Worm (Caenorhabditis elegans) whole organism, L4/young adult: ENCODE data around the gene fust-1.

Experiments used
- W03F9.2 ChIP-seq: fragments of 150-350 bp; optimal IDR thresholded peaks from 2 replicates; lab custom pipeline; 2014; ENCODE audit warnings: missing biosample characterization, missing genetic modification characterization
- dao-5 ChIP-seq: sonication (generic microtip); optimal IDR thresholded peaks from 2 replicates; lab custom pipeline; 2016; ENCODE audit warnings: missing genotype, missing genetic modification characterization, moderate library complexity, missing compliant biosample characterization
- him-1 ChIP-seq: sonication (generic microtip); optimal IDR thresholded peaks from 2 replicates; lab custom pipeline; 2016; ENCODE audit warnings: missing genotype, missing genetic modification reagents, missing genetic modification characterization, missing compliant biosample characterization

Gene fust-1

ce11 chrII:7122661-7123418 is 29.5 kb upstream of the fust-1 start, which contains the start of gene F10E7.11:
Gene F10E7.11 (minus strand): TSS chrII:7122892.
- no peak for TF ChIP-seq W03F9.2 (tag; lab: Kevin White, UChicago)
- TF ChIP-seq dao-5 = no peak
- TF ChIP-seq him-1 = no peak

DNA sequence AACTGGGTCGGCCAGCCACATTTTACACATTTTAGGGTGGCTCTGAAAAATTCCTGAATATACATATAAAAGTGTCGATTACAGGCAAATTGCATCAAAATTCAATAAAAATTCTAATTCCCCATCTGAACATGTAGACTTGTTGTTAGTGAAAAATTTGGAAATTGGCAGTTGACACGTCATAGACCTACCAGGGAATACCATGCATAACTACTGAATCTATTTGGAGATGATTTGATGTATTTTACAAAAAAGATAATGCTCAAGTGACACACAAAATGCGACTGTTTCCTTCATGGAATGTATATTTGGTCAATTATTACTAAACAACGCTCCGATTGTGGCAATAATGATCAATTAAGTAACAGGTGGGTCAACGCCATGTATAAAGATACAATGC is 25.9 kb upstream of the fust-1 start, which contains the start of gene F10E7.1:
Gene F10E7.1, plus strand, starts transcription at position 301 of the 400 bp plus-strand sequence.
- TF ChIP-seq W03F9.2 (tag; lab: Kevin White, UChicago) (no peak), him-1 (no peak), dao-5 (no peak)

- no peak for TF ChIP-seq dao-5
- no peak for TF ChIP-seq him-1
- peak; percentile 47 for TF ChIP-seq W03F9.2 (tag; lab: Kevin White, UChicago)
These were observed 20.3 kb upstream of the fust-1 start, which contains the start of the genes T07F8.4 and gld-3 for ce11 chrII:7131871-7132693. Gene T07F8.4 (minus strand): TSS chrII:7132032. Gene gld-3 (plus strand): TSS chrII:7132643.

DNA sequence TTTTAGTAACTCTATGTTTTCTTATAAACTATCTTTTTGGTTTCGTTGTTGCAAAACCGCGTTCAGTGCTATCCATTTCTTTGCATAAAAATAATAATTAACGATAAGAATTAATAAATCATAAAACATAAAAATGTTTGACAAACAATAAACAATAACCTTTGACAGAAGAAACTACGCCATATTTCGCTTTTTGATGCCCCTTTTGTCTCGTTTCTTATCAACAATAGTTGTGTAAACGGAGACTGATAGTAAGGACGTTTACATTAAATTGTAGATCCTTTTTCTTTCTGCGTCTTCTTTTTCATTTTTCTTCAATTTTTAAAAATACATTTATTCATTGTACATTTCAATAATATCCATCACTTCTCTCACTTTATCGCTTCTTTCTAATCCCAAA is 13.3 kb upstream of the fust-1 start:
- TF ChIP-seq W03F9.2 (tag; lab: Kevin White, UChicago) = no peak
- TF ChIP-seq him-1 = no peak
- no peak for TF ChIP-seq dao-5

DNA sequence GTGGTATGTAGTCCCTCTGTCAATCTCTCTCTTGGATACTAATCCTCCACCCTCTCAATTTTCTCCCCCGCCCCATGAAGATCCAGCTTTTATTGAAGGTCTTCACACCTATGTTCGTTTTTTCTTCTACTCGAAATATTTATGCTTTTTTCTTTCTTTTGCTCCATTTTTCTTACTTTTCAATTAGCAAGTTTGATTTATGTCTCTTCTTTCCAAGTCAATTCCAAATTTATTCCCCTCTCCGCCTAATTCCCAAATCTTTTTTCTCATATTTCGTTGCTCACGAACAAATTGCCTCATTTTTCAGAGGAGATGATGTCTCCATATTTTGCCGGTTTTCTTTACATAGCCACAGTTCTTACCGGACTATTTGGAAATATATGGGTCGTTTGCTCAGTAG is 8.1 kb upstream of the fust-1 start, which contains the start of gene npr-31:
Gene npr-31, plus strand, starts transcription at position 301 of the 400 bp plus-strand sequence.
- TF ChIP-seq him-1 = no peak
- no peak for TF ChIP-seq dao-5

ce11 chrII:7146240-7146639 is 6.1 kb upstream of the fust-1 start:
- no peak for TF ChIP-seq W03F9.2 (tag; lab: Kevin White, UChicago)
- no peak for TF ChIP-seq dao-5
- no peak for TF ChIP-seq him-1

DNA sequence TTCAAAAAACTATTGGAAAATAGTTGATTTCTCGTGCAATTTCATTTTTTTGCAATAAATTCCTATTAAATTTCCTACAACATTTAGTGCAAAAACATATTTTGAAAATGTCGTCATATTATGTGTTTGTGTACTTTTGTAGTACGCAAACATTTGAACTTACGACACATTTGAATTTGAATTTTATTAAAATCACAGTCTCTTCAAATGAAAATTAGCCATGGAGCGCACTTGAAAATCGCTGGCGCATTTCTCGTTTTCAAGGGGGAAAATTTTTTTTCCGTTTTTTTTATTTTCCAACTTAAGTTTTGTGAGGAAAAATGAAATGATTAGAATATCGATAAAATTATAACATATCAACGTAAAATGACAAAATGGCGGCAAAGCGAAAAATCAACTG is 4.8 kb upstream of the fust-1 start:
- TF ChIP-seq W03F9.2 (tag; lab: Kevin White, UChicago) (peak; percentile 56), him-1 (no peak), dao-5 (no peak)

DNA sequence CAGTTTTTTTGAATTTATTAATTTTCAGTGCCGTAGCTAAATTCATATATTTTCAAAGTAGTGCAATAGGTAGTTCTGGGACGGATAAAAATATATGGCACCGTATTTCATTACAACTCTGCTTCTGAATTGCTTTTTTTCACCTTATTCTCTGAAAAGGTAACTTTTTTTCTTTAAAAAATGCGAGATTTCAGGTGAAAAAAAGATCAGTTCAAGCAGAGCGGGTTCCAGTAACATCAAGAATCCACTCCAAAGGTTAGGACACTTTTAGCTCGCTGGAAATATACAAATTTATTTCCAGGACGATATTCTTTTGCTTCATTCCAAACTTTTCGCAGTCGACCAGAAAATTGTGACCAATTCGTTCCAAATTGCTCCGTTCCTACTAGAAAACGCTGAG is 4.3 kb upstream of the fust-1 start, which contains the start of gene T07F8.1:
Gene T07F8.1, plus strand, starts transcription at position 301 of the 400 bp plus-strand sequence.
- TF ChIP-seq dao-5 (no peak), W03F9.2 (tag; lab: Kevin White, UChicago) (no peak), him-1 (no peak)

DNA sequence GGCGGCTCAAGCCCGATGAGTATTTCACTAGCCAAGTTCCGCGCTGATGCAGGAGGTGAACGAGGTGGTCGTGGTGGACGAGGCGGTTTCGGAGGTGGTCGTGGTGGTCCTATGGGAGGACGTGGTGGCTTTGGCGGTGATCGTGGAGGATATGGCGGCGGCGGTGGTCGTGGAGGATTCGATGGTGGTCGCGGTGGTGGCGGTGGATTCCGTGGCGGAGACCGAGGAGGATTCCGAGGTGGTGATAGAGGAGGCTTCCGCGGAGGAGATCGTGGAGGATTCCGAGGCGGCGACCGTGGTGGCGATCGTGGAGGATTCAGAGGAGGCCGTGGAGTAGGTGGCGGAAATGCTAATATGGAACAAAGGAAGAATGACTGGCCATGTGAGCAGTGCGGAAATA is 2.3 kb downstream of the fust-1 start:
- no peak for TF ChIP-seq dao-5
- no peak for TF ChIP-seq W03F9.2 (tag; lab: Kevin White, UChicago)
- TF ChIP-seq him-1 = no peak

- TF ChIP-seq W03F9.2 (tag; lab: Kevin White, UChicago) (no peak), dao-5 (no peak), him-1 (no peak)
These were observed 3.0 kb downstream of the fust-1 start, which contains the start of gene C27H5.2 for ce11 chrII:7155392-7155791. Gene C27H5.2 (plus strand): TSS chrII:7155581.

- no peak for TF ChIP-seq dao-5
- no peak for TF ChIP-seq him-1
- TF ChIP-seq W03F9.2 (tag; lab: Kevin White, UChicago) = no peak
These were observed 5.0 kb downstream of the fust-1 start for ce11 chrII:7157415-7157814.

ce11 chrII:7161512-7161911 is 9.1 kb downstream of the fust-1 start, which contains the start of gene C27H5.12:
Gene C27H5.12 (minus strand): TSS chrII:7161612.
- no peak for TF ChIP-seq him-1
- no peak for TF ChIP-seq W03F9.2 (tag; lab: Kevin White, UChicago)
- no peak for TF ChIP-seq dao-5

DNA sequence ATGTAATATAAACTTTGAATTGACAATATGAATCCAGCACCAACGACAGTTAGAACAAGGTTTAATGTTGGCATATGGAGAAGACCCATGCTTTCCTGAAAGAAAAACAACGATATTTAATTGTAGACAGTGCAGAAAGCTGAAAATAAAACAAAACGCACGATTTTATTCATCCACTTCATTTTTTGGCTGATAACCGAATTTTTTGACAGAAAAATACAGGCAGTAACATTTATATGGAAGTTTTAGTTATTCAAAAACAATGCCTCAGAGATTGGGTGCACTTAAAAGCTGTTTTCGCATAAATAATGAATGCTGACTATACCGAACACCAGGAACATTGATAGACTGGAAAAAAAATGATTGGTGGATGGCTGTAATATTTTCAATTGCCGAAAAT is 13.4 kb downstream of the fust-1 start, which contains the start of gene mfsd-13.2:
Gene mfsd-13.2, minus strand, starts transcription at position 101 of the 400 bp plus-strand sequence.
- TF ChIP-seq him-1 (no peak), W03F9.2 (tag; lab: Kevin White, UChicago) (no peak), dao-5 (no peak)

DNA sequence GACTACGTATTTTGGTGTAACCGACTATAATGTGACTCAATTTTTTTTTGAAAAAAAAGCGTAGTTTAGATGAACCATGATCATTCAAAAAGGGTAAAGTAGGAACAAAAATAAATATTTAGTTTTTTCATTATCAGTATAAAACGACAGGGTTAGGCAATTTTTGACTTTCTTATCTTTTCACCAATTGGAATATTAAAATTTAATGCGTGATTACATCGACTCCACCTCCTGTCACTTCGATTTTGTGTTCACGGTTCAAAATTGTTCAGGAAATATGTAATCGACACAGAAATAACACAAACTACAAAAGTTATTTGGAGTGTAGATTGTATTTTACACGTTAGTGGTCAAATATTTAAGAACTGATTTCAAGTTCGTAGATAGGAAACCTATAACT is 14.4 kb downstream of the fust-1 start:
- TF ChIP-seq W03F9.2 (tag; lab: Kevin White, UChicago) = no peak
- no peak for TF ChIP-seq dao-5
- TF ChIP-seq him-1 = no peak
